Worm (Caenorhabditis elegans) whole organism, late embryonic: Measurements from ENCODE around the gene R12B2.2.

ENCODE experiments used
- C08G9.2 ChIP-seq: sonication (generic microtip); optimal IDR thresholded peaks from 2 replicates; lab custom pipeline; 2016; ENCODE audit warnings: mild to moderate bottlenecking, missing genetic modification characterization, moderate library complexity, missing compliant biosample characterization
- F13H6.1 ChIP-seq: sonication (generic microtip); optimal IDR thresholded peaks from 2 replicates; lab custom pipeline; 2016; ENCODE audit warnings: missing genetic modification characterization, missing compliant biosample characterization
- T23F11.4 ChIP-seq: fragments of 200-800 bp; sonication (Bioruptor generic); optimal IDR thresholded peaks from 2 replicates; lab custom pipeline; 2018; ENCODE audit warnings: mild to moderate bottlenecking, missing genetic modification characterization, missing compliant biosample characterization
- ahr-1 ChIP-seq: sonication (generic microtip); optimal IDR thresholded peaks from 2 replicates; lab custom pipeline; 2016; ENCODE audit warnings: missing genetic modification characterization, missing compliant biosample characterization
- ama-1 ChIP-seq: fragments of 150-350 bp; optimal IDR thresholded peaks from 2 replicates; lab custom pipeline; 2014
- ceh-19 ChIP-seq: fragments of 200-800 bp; sonication (Bioruptor generic); optimal IDR thresholded peaks from 2 replicates; lab custom pipeline; 2018; ENCODE audit warnings: mild to moderate bottlenecking, missing genetic modification characterization, missing compliant biosample characterization
- ceh-24 ChIP-seq: sonication (generic microtip); optimal IDR thresholded peaks from 2 replicates; lab custom pipeline; 2016; ENCODE audit warnings: mild to moderate bottlenecking, missing genetic modification characterization, missing compliant biosample characterization
- ceh-48 ChIP-seq: sonication (generic microtip); optimal IDR thresholded peaks from 2 replicates; lab custom pipeline; 2016; ENCODE audit warnings: missing genetic modification characterization, inconsistent platforms, missing compliant biosample characterization
- ceh-9 ChIP-seq: sonication (generic microtip); optimal IDR thresholded peaks from 2 replicates; lab custom pipeline; 2016; ENCODE audit warnings: mild to moderate bottlenecking, missing genetic modification characterization, inconsistent platforms, missing compliant biosample characterization
- che-1 ChIP-seq: sonication (generic microtip); optimal IDR thresholded peaks from 2 replicates; lab custom pipeline; 2016; ENCODE audit warnings: mild to moderate bottlenecking, missing genetic modification characterization, missing compliant biosample characterization
- dmd-4 ChIP-seq: sonication (generic microtip); optimal IDR thresholded peaks from 2 replicates; lab custom pipeline; 2016; ENCODE audit warnings: borderline replicate concordance, missing genetic modification characterization, missing compliant biosample characterization
- dve-1 ChIP-seq: sonication (generic microtip); optimal IDR thresholded peaks from 2 replicates; lab custom pipeline; 2017; ENCODE audit warnings: antibody characterized with exemption, mild to moderate bottlenecking, missing genetic modification characterization, missing compliant biosample characterization
- ets-4 ChIP-seq: sonication (generic microtip); optimal IDR thresholded peaks from 2 replicates; lab custom pipeline; 2016; ENCODE audit warnings: missing genetic modification characterization, missing compliant biosample characterization
- fax-1 ChIP-seq: sonication (generic microtip); optimal IDR thresholded peaks from 2 replicates; lab custom pipeline; 2016; ENCODE audit warnings: missing genotype, missing genetic modification characterization, missing compliant biosample characterization
- fkh-6 ChIP-seq: sonication (generic microtip); optimal IDR thresholded peaks from 2 replicates; lab custom pipeline; 2016; ENCODE audit warnings: missing genetic modification characterization, missing compliant biosample characterization
- gmeb-2 ChIP-seq: sonication (generic microtip); optimal IDR thresholded peaks from 2 replicates; lab custom pipeline; 2016; ENCODE audit warnings: missing genetic modification characterization, inconsistent platforms, missing compliant biosample characterization
- hlh-13 ChIP-seq: fragments of 200-800 bp; sonication (Bioruptor generic); optimal IDR thresholded peaks from 2 replicates; lab custom pipeline; 2018; ENCODE audit warnings: mild to moderate bottlenecking, missing genetic modification characterization, missing compliant biosample characterization
- hlh-15 ChIP-seq: sonication (generic microtip); optimal IDR thresholded peaks from 2 replicates; lab custom pipeline; 2016; ENCODE audit warnings: missing genetic modification characterization, missing compliant biosample characterization
- lim-6 ChIP-seq: sonication (generic microtip); optimal IDR thresholded peaks from 2 replicates; lab custom pipeline; 2016; ENCODE audit warnings: missing genetic modification characterization, missing compliant biosample characterization
- mec-3 ChIP-seq: sonication (generic microtip); optimal IDR thresholded peaks from 2 replicates; lab custom pipeline; 2016; ENCODE audit warnings: borderline replicate concordance, missing genetic modification characterization, missing compliant biosample characterization
- nhr-11 ChIP-seq: fragments of 150-350 bp; optimal IDR thresholded peaks from 2 replicates; lab custom pipeline; 2014; ENCODE audit warnings: missing biosample characterization, missing genetic modification characterization
- nhr-232 ChIP-seq: sonication (generic microtip); optimal IDR thresholded peaks from 2 replicates; lab custom pipeline; 2016; ENCODE audit warnings: missing genetic modification characterization, missing compliant biosample characterization
- pat-9 ChIP-seq: fragments of 200-800 bp; sonication (Bioruptor generic); optimal IDR thresholded peaks from 2 replicates; lab custom pipeline; 2018; ENCODE audit warnings: mild to moderate bottlenecking, missing genetic modification characterization, moderate library complexity, missing compliant biosample characterization
- pha-4 ChIP-seq: fragments of 150-350 bp; optimal IDR thresholded peaks from 2 replicates; lab custom pipeline; 2018; ENCODE audit warnings: missing biosample characterization, missing genetic modification reagents, missing genetic modification characterization
- pqm-1 ChIP-seq: sonication (generic microtip); optimal IDR thresholded peaks from 2 replicates; lab custom pipeline; 2016; ENCODE audit warnings: missing genetic modification characterization, missing compliant biosample characterization
- pros-1 ChIP-seq: fragments of 150-350 bp; optimal IDR thresholded peaks from 2 replicates; lab custom pipeline; 2014; ENCODE audit warnings: missing biosample characterization, missing genetic modification reagents, missing genetic modification characterization
- ref-2 ChIP-seq: sonication (generic microtip); optimal IDR thresholded peaks from 2 replicates; lab custom pipeline; 2016; ENCODE audit warnings: missing genetic modification characterization, missing compliant biosample characterization
- rnt-1 ChIP-seq: sonication (generic microtip); optimal IDR thresholded peaks from 2 replicates; lab custom pipeline; 2016; ENCODE audit warnings: missing genetic modification characterization, missing compliant biosample characterization
- sox-4 ChIP-seq: sonication (generic microtip); optimal IDR thresholded peaks from 2 replicates; lab custom pipeline; 2017; ENCODE audit warnings: mild to moderate bottlenecking, missing genetic modification characterization, inconsistent platforms, missing compliant biosample characterization
- syd-9 ChIP-seq: sonication (generic microtip); optimal IDR thresholded peaks from 2 replicates; lab custom pipeline; 2016; ENCODE audit warnings: mild to moderate bottlenecking, missing genetic modification characterization, moderate library complexity, missing compliant biosample characterization
- tbx-7 ChIP-seq: sonication (generic microtip); optimal IDR thresholded peaks from 2 replicates; lab custom pipeline; 2016; ENCODE audit warnings: missing genotype, missing genetic modification characterization, missing compliant biosample characterization
- ttx-3 ChIP-seq: sonication (generic microtip); optimal IDR thresholded peaks from 2 replicates; lab custom pipeline; 2016; ENCODE audit warnings: missing genetic modification reagents, missing genetic modification characterization, missing compliant biosample characterization
- unc-3 ChIP-seq, 2 experiments: fragments of 200-800 bp in 1 of 2; sonication (Bioruptor generic) in 1 of 2; sonication (generic microtip) in 1 of 2; conservative IDR thresholded peaks in 1 of 2; optimal IDR thresholded peaks in 1 of 2; 2 replicates each; pipeline versions ENCODE4 v1.3.6 to Lab custom; 2016 to 2022; ENCODE audit warnings: missing compliant biosample characterization in 2 of 2, missing genetic modification characterization in 2 of 2, missing genetic modification reagents in 1 of 2
- unc-42 ChIP-seq: sonication (generic microtip); optimal IDR thresholded peaks from 2 replicates; lab custom pipeline; 2016; ENCODE audit warnings: missing genotype, missing genetic modification characterization, missing compliant biosample characterization
- unc-86 ChIP-seq: sonication (generic microtip); optimal IDR thresholded peaks from 2 replicates; lab custom pipeline; 2016; ENCODE audit warnings: missing genetic modification characterization, missing compliant biosample characterization
- zip-5 ChIP-seq: sonication (generic microtip); optimal IDR thresholded peaks from 2 replicates; lab custom pipeline; 2016; ENCODE audit warnings: missing genetic modification characterization, missing compliant biosample characterization
- ztf-16 ChIP-seq: sonication (generic microtip); optimal IDR thresholded peaks from 2 replicates; lab custom pipeline; 2017; ENCODE audit warnings: missing genetic modification characterization, missing compliant biosample characterization

Gene R12B2.2

ce11 chrIII:5826895-5827437 is 20.1 kb downstream of the R12B2.2 start:
- TF ChIP-seq unc-3 (GFP tag; conservative IDR thresholded peaks at IDR 0.05; lab: Robert Waterston, UW), result no peak
- TF ChIP-seq unc-3 (tag; optimal IDR thresholded peaks at IDR 0.05; lab: Kevin White, UChicago), result no peak
- peak; percentile 95 for TF ChIP-seq unc-42
- peak; percentile 19 for TF ChIP-seq ets-4 (tag; lab: Kevin White, UChicago)

- TF ChIP-seq ceh-48 (no peak), che-1 (peak; percentile 23), C08G9.2 (tag; lab: Kevin White, UChicago) (no peak), sox-4 (tag; lab: Kevin White, UChicago) (no peak), gmeb-2 (tag; lab: Kevin White, UChicago) (no peak)
Observed at ce11 chrIII:5828065-5828464, 21.2 kb downstream of the R12B2.2 start.

ce11 chrIII:5832442-5832841 is 25.6 kb downstream of the R12B2.2 start:
- no peak for TF ChIP-seq ceh-9 (tag; lab: Kevin White, UChicago)
- TF ChIP-seq pha-4 (tag; lab: Kevin White, UChicago), result no peak
- TF ChIP-seq T23F11.4 (GFP tag; lab: Kevin White, UChicago), result no peak
- no peak for TF ChIP-seq dmd-4 (tag; lab: Kevin White, UChicago)
- no peak for TF ChIP-seq hlh-13
- TF ChIP-seq pqm-1 (tag; lab: Kevin White, UChicago), result no peak
- TF ChIP-seq dve-1, result no peak
- no peak for TF ChIP-seq ets-4 (tag; lab: Kevin White, UChicago)
- TF ChIP-seq ceh-48, result no peak
- TF ChIP-seq fax-1 (tag; lab: Kevin White, UChicago), result no peak

- TF ChIP-seq ceh-19 (GFP tag; lab: Kevin White, UChicago), result no peak
- TF ChIP-seq pros-1 (tag; lab: Kevin White, UChicago), result no peak
- no peak for TF ChIP-seq rnt-1 (tag; lab: Kevin White, UChicago)
- no peak for TF ChIP-seq nhr-232 (tag; lab: Kevin White, UChicago)
- TF ChIP-seq che-1, result no peak
- no peak for TF ChIP-seq C08G9.2 (tag; lab: Kevin White, UChicago)
- TF ChIP-seq ama-1, result no peak
- TF ChIP-seq ttx-3 (tag; lab: Kevin White, UChicago), result no peak
- TF ChIP-seq ahr-1 (tag; lab: Kevin White, UChicago), result no peak
- no peak for TF ChIP-seq zip-5 (tag; lab: Kevin White, UChicago)
- TF ChIP-seq nhr-11, result no peak
- no peak for TF ChIP-seq syd-9 (tag; lab: Kevin White, UChicago)
- TF ChIP-seq lim-6 (tag; lab: Kevin White, UChicago), result no peak
- TF ChIP-seq ztf-16 (tag; lab: Kevin White, UChicago), result no peak
- no peak for TF ChIP-seq fkh-6 (tag; lab: Kevin White, UChicago)
- no peak for TF ChIP-seq pat-9
- no peak for TF ChIP-seq ceh-24 (tag; lab: Kevin White, UChicago)
Observed at ce11 chrIII:5833376-5833775, 26.6 kb downstream of the R12B2.2 start, which contains the start of the genes R12B2.13 and mdt-15. R12B2.13 (minus strand) TSS chrIII:5833476. mdt-15 (minus strand) TSS chrIII:5833751.

ce11 chrIII:5834053-5834452 is 27.2 kb downstream of the R12B2.2 start, which contains the start of gene R12B2.6:
R12B2.6 (minus strand) TSS chrIII:5834153.
- TF ChIP-seq ceh-48 (no peak), unc-42 (no peak), ceh-24 (tag; lab: Kevin White, UChicago) (no peak), nhr-232 (tag; lab: Kevin White, UChicago) (no peak), sox-4 (tag; lab: Kevin White, UChicago) (no peak), hlh-15 (tag; lab: Kevin White, UChicago) (no peak), ets-4 (tag; lab: Kevin White, UChicago) (no peak), F13H6.1 (no peak), fkh-6 (tag; lab: Kevin White, UChicago) (no peak), tbx-7 (no peak), mec-3 (tag; lab: Kevin White, UChicago) (no peak), unc-86 (tag; lab: Kevin White, UChicago) (no peak), ref-2 (tag; lab: Kevin White, UChicago) (no peak), nhr-11 (no peak)
